Worm (Caenorhabditis elegans): Measurements from ENCODE around the gene phf-34.

The phf-34 gene

ce11 chrX:9931362-9931761, 32.1 kb upstream of the phf-34 start, which contains the start of gene nra-3:
Gene nra-3, minus strand, starts transcription at chrX:9931462.
- TF ChIP-seq dmd-9 (GFP tag; IDR thresholded peaks at IDR 0.05) (no peak), set-16 (GFP tag; IDR thresholded peaks at IDR 0.05) (0 out of 2 replicates have a peak, but pooled peaks have one; percentile 15), tag-97 (GFP tag; IDR thresholded peaks at IDR 0.05) (0 out of 2 replicates have a peak, but pooled peaks have one; percentile 27), dpl-1 (GFP tag; optimal IDR thresholded peaks at IDR 0.05) (no peak), gei-8 (GFP tag; optimal IDR thresholded peaks at IDR 0.05) (no peak), ctbp-1 (GFP tag; IDR thresholded peaks at IDR 0.05) (0 out of 2 replicates have a peak, but pooled peaks have one; percentile 17), D1046.2 (GFP tag; IDR thresholded peaks at IDR 0.05) (no peak), hmg-1.1 (GFP tag; IDR thresholded peaks at IDR 0.05) (no peak)

- TF ChIP-seq ceh-28 (tag; optimal IDR thresholded peaks at IDR 0.05) (no peak), nhr-11 (tag; optimal IDR thresholded peaks at IDR 0.05) (peak; percentile 22), hlh-30 (tag; optimal IDR thresholded peaks at IDR 0.05; ENCODE audit: insufficient read depth) (peak; percentile 34), zfp-2 (tag; optimal IDR thresholded peaks at IDR 0.05) (no peak), aha-1 (tag) (peak; percentile 36)
Measured at ce11 chrX:9927993-9928392, 28.7 kb upstream of the phf-34 start.

- TF ChIP-seq mxl-2 (GFP tag; conservative IDR thresholded peaks at IDR 0.05): no peak
- no peak for TF ChIP-seq attf-4 (tag; optimal IDR thresholded peaks at IDR 0.05)
- no peak for TF ChIP-seq madf-9 (GFP tag; conservative IDR thresholded peaks at IDR 0.05)
- no peak for TF ChIP-seq snpc-1.2 (GFP tag; IDR thresholded peaks at IDR 0.05)
- TF ChIP-seq dve-1 (tag; optimal IDR thresholded peaks at IDR 0.05; ENCODE audit: insufficient read depth): peak; percentile 31
- TF ChIP-seq lim-7 (GFP tag; IDR thresholded peaks at IDR 0.05): no peak
- no peak for TF ChIP-seq rbr-2 (tag; optimal IDR thresholded peaks at IDR 0.05)
- TF ChIP-seq php-3 (GFP tag; IDR thresholded peaks at IDR 0.05): 0 out of 2 replicates have a peak, but pooled peaks have one; percentile 29
- TF ChIP-seq T20F7.1 (GFP tag; optimal IDR thresholded peaks at IDR 0.05): no peak
- TF ChIP-seq ZK546.5 (tag; optimal IDR thresholded peaks at IDR 0.05): no peak
- TF ChIP-seq pqm-1 (tag; optimal IDR thresholded peaks at IDR 0.05): peak; percentile 89
- no peak for TF ChIP-seq aha-1 (tag)
- no peak for TF ChIP-seq tra-1 (GFP tag; IDR thresholded peaks at IDR 0.05)
- TF ChIP-seq mdl-1 (tag; optimal IDR thresholded peaks at IDR 0.05): no peak
- no peak for TF ChIP-seq mep-1 (tag; optimal IDR thresholded peaks at IDR 0.05)
- peak; percentile 63 for TF ChIP-seq nhr-28 (tag; optimal IDR thresholded peaks at IDR 0.05)
- no peak for TF ChIP-seq spr-1 (tag; optimal IDR thresholded peaks at IDR 0.05)
- TF ChIP-seq ceh-62 (tag; optimal IDR thresholded peaks at IDR 0.05): no peak
- TF ChIP-seq F10B5.3 (tag; optimal IDR thresholded peaks at IDR 0.05): no peak
- no peak for TF ChIP-seq Y48G9A.11 (GFP tag; IDR thresholded peaks at IDR 0.05)
- no peak for TF ChIP-seq F49E8.2 (tag; optimal IDR thresholded peaks at IDR 0.05; ENCODE audit: borderline replicate concordance)
- no peak for TF ChIP-seq set-16 (GFP tag; IDR thresholded peaks at IDR 0.05)
- TF ChIP-seq lin-1 (GFP tag; IDR thresholded peaks at IDR 0.05): no peak
- no peak for TF ChIP-seq unc-39 (tag; optimal IDR thresholded peaks at IDR 0.05)
- TF ChIP-seq saeg-2 (GFP tag; IDR thresholded peaks at IDR 0.05): no peak
- no peak for TF ChIP-seq nhr-237 (tag; optimal IDR thresholded peaks at IDR 0.05)
- no peak for TF ChIP-seq vab-7 (GFP tag; IDR thresholded peaks at IDR 0.05)
- TF ChIP-seq F44E2.7 (GFP tag; IDR thresholded peaks at IDR 0.05): no peak
- no peak for TF ChIP-seq ceh-20 (GFP tag; IDR thresholded peaks at IDR 0.05)
- no peak for TF ChIP-seq daf-12 (tag; optimal IDR thresholded peaks at IDR 0.05)
- no peak for TF ChIP-seq R02D3.7 (tag; optimal IDR thresholded peaks at IDR 0.05)
- TF ChIP-seq ceh-32 (tag; optimal IDR thresholded peaks at IDR 0.05; ENCODE audit: poor library complexity): no peak
- no peak for TF ChIP-seq nhr-77 (tag; optimal IDR thresholded peaks at IDR 0.05)
- no peak for TF ChIP-seq dpl-1 (GFP tag; optimal IDR thresholded peaks at IDR 0.05)
- TF ChIP-seq Y5F2A.4 (GFP tag; optimal IDR thresholded peaks at IDR 0.05): no peak
- TF ChIP-seq ztf-11 (tag; optimal IDR thresholded peaks at IDR 0.05): no peak
- TF ChIP-seq cey-2 (tag; optimal IDR thresholded peaks at IDR 0.05; ENCODE audit: borderline replicate concordance, insufficient read depth): no peak
- TF ChIP-seq lir-3 (tag; optimal IDR thresholded peaks at IDR 0.05): no peak
- TF ChIP-seq zip-11 (GFP tag; IDR thresholded peaks at IDR 0.05): no peak
Measured at ce11 chrX:9924962-9925361, 25.7 kb upstream of the phf-34 start, which contains the start of gene ugt-23. Gene ugt-23, minus strand, starts transcription at chrX:9925173.

Measured in whole organism, L4 larva.